ENCODE assay signal across 1 fruit fly cellular context in the genomic region with DNA sequence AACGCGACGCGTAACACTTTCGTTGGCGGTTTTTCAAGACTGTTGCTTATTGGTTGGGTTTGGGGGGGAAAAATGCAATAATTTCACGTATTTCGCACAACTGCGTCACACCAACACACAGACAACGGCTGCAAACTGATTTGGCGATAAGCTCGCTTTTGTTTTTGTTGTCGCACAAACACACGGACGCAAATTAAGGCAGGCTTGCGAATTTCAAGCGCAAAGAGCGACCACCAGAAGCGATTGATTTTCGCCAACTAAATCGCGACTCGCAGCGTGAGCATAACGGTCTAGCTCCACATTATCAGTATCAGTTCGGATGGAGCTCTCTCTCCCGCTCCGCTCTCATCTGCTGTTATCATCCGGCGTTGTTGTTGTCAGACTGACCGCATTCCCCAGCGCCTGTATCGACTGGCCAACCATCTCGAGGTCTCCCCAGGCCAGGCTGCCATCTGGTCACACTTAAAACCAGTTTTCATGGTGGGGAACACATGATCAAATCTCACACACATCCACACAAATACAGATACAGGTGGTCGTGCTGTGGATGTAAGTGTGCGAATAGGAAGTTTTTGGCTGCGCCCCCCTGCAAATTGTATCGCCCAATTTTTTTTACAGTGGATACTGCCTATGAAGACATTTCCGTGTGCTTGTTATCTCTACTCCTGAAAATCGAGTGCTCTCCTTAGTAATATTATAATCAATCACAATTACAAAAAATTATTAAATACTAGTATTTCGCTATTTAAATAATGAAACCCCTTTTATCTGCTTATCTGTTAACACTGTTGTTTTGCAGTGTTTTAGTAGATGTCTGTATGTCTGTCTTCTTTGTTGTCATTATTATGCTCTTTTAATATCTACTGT.
A peak's percentile ranks its signal among the peaks of the same experiment; 100 is the strongest.
TF ChIP-seq lines count a peak whose summit lies in the region.

No protein-coding gene starts in this region.

TF ChIP-seq in whole organism, embryonic, 481 proteins besides CTCF, POLR2A, EP300 and RAD21 (continued from another document and continues in another):
- peak; percentile 44 for TF ChIP-seq schlank (tag; optimal IDR thresholded peaks at IDR 0.05; lab: Kevin White, UChicago)
- no peak for TF ChIP-seq NK7.1 (GFP tag; optimal IDR thresholded peaks at IDR 0.05; lab: Kevin White, UChicago)
- peak; percentile 59 for TF ChIP-seq CG10366 (GFP tag; IDR thresholded peaks at IDR 0.05; lab: Robert Waterston, UW)
- no peak for TF ChIP-seq CG2875 (GFP tag; optimal IDR thresholded peaks at IDR 0.05; lab: Kevin White, UChicago)
- TF ChIP-seq CG2678 (tag; optimal IDR thresholded peaks at IDR 0.05; lab: Kevin White, UChicago) = peak; percentile 78
- peak; percentile 68; the same call in 1 of the 2 replicates for TF ChIP-seq cas (GFP tag; IDR thresholded peaks at IDR 0.05; lab: Robert Waterston, UW)
- no peak for TF ChIP-seq knrl (GFP tag; IDR thresholded peaks at IDR 0.05; lab: Robert Waterston, UW; ENCODE audit: partially characterized antibody)
- TF ChIP-seq Asciz (GFP tag; optimal IDR thresholded peaks at IDR 0.05; lab: Kevin White, UChicago) = no peak
- TF ChIP-seq unpg (GFP tag; optimal IDR thresholded peaks at IDR 0.05; lab: Kevin White, UChicago) = peak; percentile 21
- no peak for TF ChIP-seq slou (GFP tag; optimal IDR thresholded peaks at IDR 0.05; lab: Kevin White, UChicago)
- TF ChIP-seq CG12659 (GFP tag; optimal IDR thresholded peaks at IDR 0.05; lab: Kevin White, UChicago) = peak; percentile 51
- no peak for TF ChIP-seq CG8478 (optimal IDR thresholded peaks at IDR 0.05; lab: Kevin White, UChicago)
- peak; percentile 58 for TF ChIP-seq Nf-YC (tag; optimal IDR thresholded peaks at IDR 0.05; lab: Kevin White, UChicago)
- TF ChIP-seq YL-1 (GFP tag; optimal IDR thresholded peaks at IDR 0.05; lab: Kevin White, UChicago) = no peak
- peak; percentile 26; the same call in 1 of the 2 replicates for TF ChIP-seq toy (GFP tag; IDR thresholded peaks at IDR 0.05; lab: Robert Waterston, UW)
- TF ChIP-seq psq (GFP tag; optimal IDR thresholded peaks at IDR 0.05; lab: Kevin White, UChicago) = peak; percentile 42
- 0 out of 2 replicates have a peak, but pooled peaks have one; percentile 12 for TF ChIP-seq CG4404 (GFP tag; IDR thresholded peaks at IDR 0.05; lab: Robert Waterston, UW)
- TF ChIP-seq CG8924 (tag; optimal IDR thresholded peaks at IDR 0.05; lab: Kevin White, UChicago) = peak; percentile 67
- peak; percentile 58 for TF ChIP-seq sisA (GFP tag; IDR thresholded peaks at IDR 0.05; lab: Robert Waterston, UW)
- TF ChIP-seq pros (GFP tag; optimal IDR thresholded peaks at IDR 0.05; lab: Kevin White, UChicago) = no peak
- TF ChIP-seq CG15011 (GFP tag; optimal IDR thresholded peaks at IDR 0.05; lab: Kevin White, UChicago) = peak; percentile 64
- TF ChIP-seq nmo (GFP tag; optimal IDR thresholded peaks at IDR 0.05; lab: Kevin White, UChicago) = peak; percentile 28
- peak; percentile 3 for TF ChIP-seq org-1 (GFP tag; optimal IDR thresholded peaks at IDR 0.05; lab: Kevin White, UChicago)
- peak; percentile 51 for TF ChIP-seq CG6689 (GFP tag; IDR thresholded peaks at IDR 0.05; lab: Robert Waterston, UW)
- no peak for TF ChIP-seq inv (GFP tag; IDR thresholded peaks at IDR 0.05; lab: Robert Waterston, UW; ENCODE audit: partially characterized antibody)
- TF ChIP-seq CG4328 (GFP tag; optimal IDR thresholded peaks at IDR 0.05; lab: Kevin White, UChicago) = no peak
- peak; percentile 47 for TF ChIP-seq CG10147 (GFP tag; optimal IDR thresholded peaks at IDR 0.05; lab: Kevin White, UChicago)
- TF ChIP-seq chinmo (GFP tag; IDR thresholded peaks at IDR 0.05; lab: Robert Waterston, UW; ENCODE audit: partially characterized antibody) = peak; percentile 82; the same call in 3 of the 4 replicates
- no peak for TF ChIP-seq Dip2 (GFP tag; IDR thresholded peaks at IDR 0.05; lab: Robert Waterston, UW)
- peak; percentile 71 for TF ChIP-seq CG12155 (GFP tag; optimal IDR thresholded peaks at IDR 0.05; lab: Kevin White, UChicago)
- TF ChIP-seq ap (GFP tag; IDR thresholded peaks at IDR 0.05; lab: Robert Waterston, UW) = peak; percentile 34; the same call in 1 of the 2 replicates
- TF ChIP-seq CG9609 (GFP tag; optimal IDR thresholded peaks at IDR 0.05; lab: Kevin White, UChicago) = no peak
- peak; percentile 10 for TF ChIP-seq CG7987 (GFP tag; optimal IDR thresholded peaks at IDR 0.05; lab: Kevin White, UChicago)
- TF ChIP-seq pan (optimal IDR thresholded peaks at IDR 0.05; lab: Kevin White, UChicago) = no peak
- TF ChIP-seq pan (GFP tag; optimal IDR thresholded peaks at IDR 0.05 in 1 of 2, IDR thresholded peaks at IDR 0.05 in 1 of 2) = peak in 1 of 2 experiments; percentile 57
- peak; percentile 53 for TF ChIP-seq corto (GFP tag; optimal IDR thresholded peaks at IDR 0.05; lab: Kevin White, UChicago)
- no peak for TF ChIP-seq Sin3A (optimal IDR thresholded peaks at IDR 0.05; lab: Kevin White, UChicago)
- TF ChIP-seq CG7786 (GFP tag; optimal IDR thresholded peaks at IDR 0.05; lab: Kevin White, UChicago) = peak; percentile 50
- TF ChIP-seq dati (GFP tag; IDR thresholded peaks at IDR 0.05; lab: Robert Waterston, UW) = no peak
- peak; percentile 44 for TF ChIP-seq pzg (GFP tag; optimal IDR thresholded peaks at IDR 0.05; lab: Kevin White, UChicago)
- peak; percentile 59; the same call in 1 of the 2 replicates for TF ChIP-seq CG16779 (GFP tag; IDR thresholded peaks at IDR 0.05; lab: Robert Waterston, UW)
- TF ChIP-seq CG1832 (GFP tag; optimal IDR thresholded peaks at IDR 0.05; lab: Kevin White, UChicago) = no peak
- TF ChIP-seq lola (GFP tag; optimal IDR thresholded peaks at IDR 0.05; lab: Kevin White, UChicago) = no peak
- peak; percentile 34; the same call in 1 of the 2 replicates for TF ChIP-seq CG32772 (GFP tag; IDR thresholded peaks at IDR 0.05; lab: Robert Waterston, UW)
- no peak for TF ChIP-seq twi (tag; optimal IDR thresholded peaks at IDR 0.05; lab: Kevin White, UChicago)
- TF ChIP-seq eve (GFP tag; optimal IDR thresholded peaks at IDR 0.05; lab: Kevin White, UChicago) = peak in 1 of 2 experiments; percentile 66
- peak; percentile 68 for TF ChIP-seq CoRest (tag; optimal IDR thresholded peaks at IDR 0.05; lab: Kevin White, UChicago)
- TF ChIP-seq CG1792 (GFP tag; optimal IDR thresholded peaks at IDR 0.05; lab: Kevin White, UChicago) = peak; percentile 20
- peak; percentile 69 for TF ChIP-seq ind (GFP tag; optimal IDR thresholded peaks at IDR 0.05; lab: Kevin White, UChicago)
- no peak for TF ChIP-seq CG18764 (GFP tag; optimal IDR thresholded peaks at IDR 0.05; lab: Kevin White, UChicago)
- no peak for TF ChIP-seq CG10267 (tag; optimal IDR thresholded peaks at IDR 0.05; lab: Kevin White, UChicago)
- no peak for TF ChIP-seq Lpt (GFP tag; optimal IDR thresholded peaks at IDR 0.05; lab: Kevin White, UChicago)
- no peak for TF ChIP-seq Ets97D (GFP tag; optimal IDR thresholded peaks at IDR 0.05; lab: Kevin White, UChicago)
- TF ChIP-seq Ada2b (GFP tag; IDR thresholded peaks at IDR 0.05; lab: Robert Waterston, UW) = peak; percentile 79
- no peak for TF ChIP-seq yki (optimal IDR thresholded peaks at IDR 0.05; lab: Kevin White, UChicago)
- peak in 1 of 2 experiments; percentile 3 for TF ChIP-seq insv (GFP tag; optimal IDR thresholded peaks at IDR 0.05; lab: Kevin White, UChicago)
- peak; percentile 54 for TF ChIP-seq CG14050 (GFP tag; IDR thresholded peaks at IDR 0.05; lab: Robert Waterston, UW)
- TF ChIP-seq az2 (GFP tag; optimal IDR thresholded peaks at IDR 0.05; lab: Kevin White, UChicago) = peak; percentile 46
- TF ChIP-seq CG12769 (tag; optimal IDR thresholded peaks at IDR 0.05; lab: Kevin White, UChicago) = peak; percentile 80
- TF ChIP-seq Opbp (GFP tag; IDR thresholded peaks at IDR 0.05; lab: Robert Waterston, UW; ENCODE audit: partially characterized antibody) = peak; percentile 30; the same call in 1 of the 3 replicates
- peak; percentile 56 for TF ChIP-seq CG9817 (tag; optimal IDR thresholded peaks at IDR 0.05; lab: Kevin White, UChicago)
- no peak for TF ChIP-seq sima (GFP tag; optimal IDR thresholded peaks at IDR 0.05; lab: Kevin White, UChicago)
- peak in 1 of 2 experiments; percentile 72 for TF ChIP-seq dpn (GFP tag; optimal IDR thresholded peaks at IDR 0.05; lab: Kevin White, UChicago)
- TF ChIP-seq wor (GFP tag; IDR thresholded peaks at IDR 0.05; lab: Robert Waterston, UW) = no peak
- peak; percentile 36 for TF ChIP-seq Chrac-16 (GFP tag; optimal IDR thresholded peaks at IDR 0.05; lab: Kevin White, UChicago)
- peak; percentile 84 for TF ChIP-seq Med (GFP tag; lab: Kevin White, UChicago)
- TF ChIP-seq stc (GFP tag; IDR thresholded peaks at IDR 0.05; lab: Robert Waterston, UW) = no peak
- no peak for TF ChIP-seq BEAF-32 (GFP tag; optimal IDR thresholded peaks at IDR 0.05; lab: Kevin White, UChicago)
- TF ChIP-seq CG1647 (GFP tag; optimal IDR thresholded peaks at IDR 0.05; lab: Kevin White, UChicago) = peak; percentile 12
- no peak for TF ChIP-seq CG11560 (tag; IDR thresholded peaks at IDR 0.05; lab: Robert Waterston, UW)
- TF ChIP-seq phol (tag; optimal IDR thresholded peaks at IDR 0.05; lab: Kevin White, UChicago) = peak; percentile 27
- TF ChIP-seq tap (tag; optimal IDR thresholded peaks at IDR 0.05; lab: Kevin White, UChicago) = peak; percentile 36
- TF ChIP-seq CG15514 (GFP tag; optimal IDR thresholded peaks at IDR 0.05; lab: Kevin White, UChicago) = peak; percentile 64
- peak; percentile 12 for TF ChIP-seq Fer2 (tag; optimal IDR thresholded peaks at IDR 0.05; lab: Kevin White, UChicago)
- TF ChIP-seq CG6813 (GFP tag; optimal IDR thresholded peaks at IDR 0.05; lab: Kevin White, UChicago) = peak; percentile 39
- peak; percentile 42 for TF ChIP-seq CG7556 (GFP tag; optimal IDR thresholded peaks at IDR 0.05; lab: Kevin White, UChicago)
- TF ChIP-seq CG1602 (GFP tag; optimal IDR thresholded peaks at IDR 0.05; lab: Kevin White, UChicago) = peak; percentile 50
- TF ChIP-seq bsh (GFP tag; optimal IDR thresholded peaks at IDR 0.05; lab: Kevin White, UChicago) = peak in 1 of 2 experiments; percentile 16
- TF ChIP-seq NC2α (GFP tag; optimal IDR thresholded peaks at IDR 0.05; lab: Kevin White, UChicago) = no peak
- peak; percentile 30; the same call in 1 of the 2 replicates for TF ChIP-seq E2f2 (GFP tag; IDR thresholded peaks at IDR 0.05; lab: Robert Waterston, UW)
- TF ChIP-seq B-H1 (GFP tag; IDR thresholded peaks at IDR 0.05; lab: Robert Waterston, UW) = peak; percentile 32; the same call in 1 of the 3 replicates
- peak; percentile 34 for TF ChIP-seq CG13624 (GFP tag; optimal IDR thresholded peaks at IDR 0.05; lab: Kevin White, UChicago)
- peak; percentile 3 for TF ChIP-seq Vsx1 (GFP tag; optimal IDR thresholded peaks at IDR 0.05; lab: Kevin White, UChicago)
- TF ChIP-seq CG10321 (GFP tag; IDR thresholded peaks at IDR 0.05; lab: Robert Waterston, UW) = no peak
- peak; percentile 16 for TF ChIP-seq CG4820 (GFP tag; optimal IDR thresholded peaks at IDR 0.05; lab: Kevin White, UChicago)
- TF ChIP-seq ATbp (GFP tag; optimal IDR thresholded peaks at IDR 0.05; lab: Kevin White, UChicago) = no peak
- TF ChIP-seq CG31224 (GFP tag; IDR thresholded peaks at IDR 0.05; lab: Robert Waterston, UW) = peak; percentile 65
- no peak for TF ChIP-seq hbn (GFP tag; IDR thresholded peaks at IDR 0.05; lab: Robert Waterston, UW; ENCODE audit: partially characterized antibody)
- no peak for TF ChIP-seq fd64A (GFP tag; optimal IDR thresholded peaks at IDR 0.05; lab: Kevin White, UChicago)
- peak; percentile 63 for TF ChIP-seq CG12391 (tag; optimal IDR thresholded peaks at IDR 0.05; lab: Kevin White, UChicago)
- no peak for TF ChIP-seq Atf-2 (GFP tag; optimal IDR thresholded peaks at IDR 0.05; lab: Kevin White, UChicago)
- TF ChIP-seq CG9727 (GFP tag; optimal IDR thresholded peaks at IDR 0.05; lab: Kevin White, UChicago) = peak; percentile 70
- peak; percentile 91 for TF ChIP-seq cg (GFP tag; optimal IDR thresholded peaks at IDR 0.05; lab: Kevin White, UChicago)
- TF ChIP-seq CG5180 (GFP tag; optimal IDR thresholded peaks at IDR 0.05; lab: Kevin White, UChicago) = no peak
- TF ChIP-seq CG18262 (tag; optimal IDR thresholded peaks at IDR 0.05; lab: Kevin White, UChicago) = peak; percentile 16
- TF ChIP-seq Sox100B (GFP tag; optimal IDR thresholded peaks at IDR 0.05; lab: Kevin White, UChicago) = peak; percentile 27
- TF ChIP-seq gce (GFP tag; IDR thresholded peaks at IDR 0.05; lab: Robert Waterston, UW) = no peak
- no peak for TF ChIP-seq CG43689 (GFP tag; IDR thresholded peaks at IDR 0.05; lab: Robert Waterston, UW)
- TF ChIP-seq D (optimal IDR thresholded peaks at IDR 0.05; lab: Kevin White, UChicago) = no peak
- no peak for TF ChIP-seq D (GFP tag; optimal IDR thresholded peaks at IDR 0.05; lab: Kevin White, UChicago)
- peak; percentile 14 for TF ChIP-seq fu2 (GFP tag; optimal IDR thresholded peaks at IDR 0.05; lab: Kevin White, UChicago)
- TF ChIP-seq CG11456 (GFP tag; IDR thresholded peaks at IDR 0.05; lab: Robert Waterston, UW) = no peak
- peak; percentile 64 for TF ChIP-seq CG11504 (tag; optimal IDR thresholded peaks at IDR 0.05; lab: Kevin White, UChicago)
- TF ChIP-seq CG18599 (GFP tag; optimal IDR thresholded peaks at IDR 0.05; lab: Kevin White, UChicago) = peak; percentile 81
- TF ChIP-seq CG15269 (tag; optimal IDR thresholded peaks at IDR 0.05; lab: Kevin White, UChicago) = peak; percentile 67
- TF ChIP-seq CG10979 (tag; optimal IDR thresholded peaks at IDR 0.05; lab: Kevin White, UChicago) = no peak
- 0 out of 2 replicates have a peak, but pooled peaks have one; percentile 52 for TF ChIP-seq danr (GFP tag; IDR thresholded peaks at IDR 0.05; lab: Robert Waterston, UW)
- TF ChIP-seq lmd (GFP tag; IDR thresholded peaks at IDR 0.05; lab: Robert Waterston, UW) = peak; percentile 74
- peak; percentile 64; the same call in 2 of the 3 replicates for TF ChIP-seq CG6175 (GFP tag; IDR thresholded peaks at IDR 0.05; lab: Robert Waterston, UW)
- TF ChIP-seq CG13775 (GFP tag; optimal IDR thresholded peaks at IDR 0.05; lab: Kevin White, UChicago) = peak; percentile 54
- TF ChIP-seq CG6854 (GFP tag; optimal IDR thresholded peaks at IDR 0.05; lab: Kevin White, UChicago) = peak; percentile 56
- no peak for TF ChIP-seq CG17912 (GFP tag; optimal IDR thresholded peaks at IDR 0.05; lab: Kevin White, UChicago)
- peak; percentile 82 for TF ChIP-seq CG34376 (GFP tag; optimal IDR thresholded peaks at IDR 0.05; lab: Kevin White, UChicago)
- peak; percentile 55; the same call in 1 of the 2 replicates for TF ChIP-seq E2f1 (GFP tag; IDR thresholded peaks at IDR 0.05; lab: Robert Waterston, UW)
- TF ChIP-seq Abd-B (GFP tag; optimal IDR thresholded peaks at IDR 0.05; lab: Kevin White, UChicago) = peak; percentile 14
- TF ChIP-seq Mes4 (GFP tag; optimal IDR thresholded peaks at IDR 0.05; lab: Kevin White, UChicago) = no peak
- no peak for TF ChIP-seq Dad (GFP tag; optimal IDR thresholded peaks at IDR 0.05; lab: Kevin White, UChicago)
- peak; percentile 7 for TF ChIP-seq CG3838 (GFP tag; optimal IDR thresholded peaks at IDR 0.05; lab: Kevin White, UChicago)
- peak; percentile 9 for TF ChIP-seq Mad (GFP tag; optimal IDR thresholded peaks at IDR 0.05; lab: Kevin White, UChicago)
- TF ChIP-seq Rfx (GFP tag; IDR thresholded peaks at IDR 0.05; lab: Robert Waterston, UW) = peak; percentile 87
